Worm (Caenorhabditis elegans) whole organism, early embryonic: ENCODE results near the gene Y69A2AR.23.

Experiments used
- aly-1 ChIP-seq: sonication (generic microtip); optimal IDR thresholded peaks from 2 replicates; lab custom pipeline; 2016; ENCODE audit warnings: missing genetic modification characterization, missing compliant biosample characterization
- ama-1 ChIP-seq: fragments of 150-350 bp; optimal IDR thresholded peaks from 2 replicates; lab custom pipeline; 2014
- ceh-36 ChIP-seq: sonication (generic microtip); optimal IDR thresholded peaks from 2 replicates; lab custom pipeline; 2016; ENCODE audit warnings: missing genetic modification characterization, inconsistent platforms, missing compliant biosample characterization
- hnd-1 ChIP-seq: sonication (generic microtip); optimal IDR thresholded peaks from 2 replicates; lab custom pipeline; 2016; ENCODE audit warnings: missing genetic modification characterization, missing compliant biosample characterization

DNA sequence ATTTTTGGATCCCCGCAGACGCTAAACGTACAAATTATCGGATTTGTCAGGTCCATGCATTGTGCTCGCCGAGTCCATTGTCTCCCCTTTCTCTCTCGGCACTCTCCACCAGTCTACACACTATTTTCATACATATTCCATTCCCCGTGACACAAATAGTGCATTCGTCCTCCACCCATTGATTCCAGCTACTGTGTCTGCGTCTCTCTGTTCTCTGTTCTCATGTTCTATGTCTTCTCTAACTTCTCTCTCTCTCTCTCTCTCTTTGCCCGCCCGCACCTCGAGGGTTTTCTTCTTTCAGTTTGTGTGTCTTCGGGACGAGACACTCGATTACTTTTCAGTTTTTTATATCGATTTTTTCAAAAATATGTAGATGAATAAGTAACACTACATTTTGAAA, 48.1 kb upstream of the Y69A2AR.23 start:
- TF ChIP-seq ceh-36 (tag; lab: Kevin White, UChicago), result no peak
- TF ChIP-seq ama-1 (lab: Kevin White, UChicago), result no peak
- no peak for TF ChIP-seq aly-1 (tag; lab: Kevin White, UChicago)
- TF ChIP-seq hnd-1 (tag; lab: Kevin White, UChicago), result no peak
